Worm (Caenorhabditis elegans): ENCODE measurements around the gene Y81B9A.4.

The Y81B9A.4 gene

DNA sequence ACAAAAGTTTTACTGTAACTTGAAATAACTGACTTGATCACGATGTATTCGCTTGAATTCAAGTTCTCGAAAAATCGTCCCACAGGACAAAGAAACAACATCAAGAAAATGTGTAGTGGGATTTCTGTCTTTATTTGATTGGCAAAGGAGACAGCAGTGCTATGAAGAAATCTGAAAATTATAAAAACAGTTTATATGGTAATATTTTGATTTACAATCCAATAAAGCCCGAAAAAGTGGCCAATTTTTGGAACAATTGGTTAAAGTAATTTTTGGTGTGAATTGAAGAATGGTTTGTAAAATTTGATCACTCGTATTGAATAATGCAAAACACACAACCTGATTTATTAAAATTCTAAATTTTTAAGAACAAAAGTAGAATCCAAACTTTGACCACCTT is at the start of gene Y81B9A.4:
Y81B9A.4 (minus strand) TSS at position 101 of the 400 bp plus-strand sequence.
- no peak for TF ChIP-seq dsc-1 (tag; optimal IDR thresholded peaks at IDR 0.05)
- no peak for TF ChIP-seq hlh-17 (GFP tag; optimal IDR thresholded peaks at IDR 0.05; ENCODE audit: borderline replicate concordance)
- TF ChIP-seq efl-3 (GFP tag; optimal IDR thresholded peaks at IDR 0.05), result no peak
- no peak for TF ChIP-seq blmp-1 (tag; optimal IDR thresholded peaks at IDR 0.05)
- TF ChIP-seq ceh-82 (tag; optimal IDR thresholded peaks at IDR 0.05), result no peak
- no peak for TF ChIP-seq aly-2 (tag; optimal IDR thresholded peaks at IDR 0.05)
- no peak for TF ChIP-seq sup-37 (GFP tag; optimal IDR thresholded peaks at IDR 0.05)
- TF ChIP-seq fkh-8 (tag; optimal IDR thresholded peaks at IDR 0.05), result no peak
- TF ChIP-seq nhr-19 (GFP tag; conservative IDR thresholded peaks at IDR 0.05), result no peak
- TF ChIP-seq grh-1 (GFP tag; IDR thresholded peaks at IDR 0.05), result no peak
- TF ChIP-seq F16B12.6 (tag; optimal IDR thresholded peaks at IDR 0.05), result no peak
- TF ChIP-seq mep-1 (tag; optimal IDR thresholded peaks at IDR 0.05), result no peak

DNA sequence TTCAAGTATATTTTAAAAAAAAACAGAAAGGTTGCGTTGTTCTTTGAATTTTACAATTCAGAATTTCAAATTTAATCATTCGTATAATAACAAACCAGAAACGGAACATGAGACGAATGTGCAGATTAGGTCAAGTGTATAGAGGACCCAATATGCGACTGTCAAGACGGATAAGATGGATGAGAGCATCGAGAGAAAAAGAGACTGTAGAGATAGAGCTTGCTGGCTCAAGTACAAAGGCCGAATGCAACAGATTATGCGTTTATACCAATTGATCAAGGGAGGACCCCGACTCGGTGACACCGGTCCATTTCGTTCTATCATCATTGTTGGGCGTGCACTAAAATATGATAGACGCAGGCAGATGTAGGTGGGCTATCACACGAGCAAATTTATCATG is 49.6 kb upstream of the Y81B9A.4 start:
- TF ChIP-seq Y116A8C.19 (tag; optimal IDR thresholded peaks at IDR 0.05; ENCODE audit: borderline replicate concordance) (no peak), ceh-88 (GFP tag; IDR thresholded peaks at IDR 0.05) (no peak), alr-1 (tag; optimal IDR thresholded peaks at IDR 0.05; ENCODE audit: borderline replicate concordance) (no peak), dsc-1 (tag; optimal IDR thresholded peaks at IDR 0.05) (no peak), mdl-1 (tag; optimal IDR thresholded peaks at IDR 0.05) (no peak), aly-2 (tag; optimal IDR thresholded peaks at IDR 0.05) (no peak), sup-37 (GFP tag; optimal IDR thresholded peaks at IDR 0.05) (no peak), nhr-84 (tag; optimal IDR thresholded peaks at IDR 0.05) (no peak), pax-3 (tag; optimal IDR thresholded peaks at IDR 0.05) (no peak), hlh-4 (tag; optimal IDR thresholded peaks at IDR 0.05) (no peak), fkh-10 (GFP tag; optimal IDR thresholded peaks at IDR 0.05) (no peak), fos-1 (tag; optimal IDR thresholded peaks at IDR 0.05) (no peak), efl-1 (optimal IDR thresholded peaks at IDR 0.05) (no peak), efl-1 (GFP tag; optimal IDR thresholded peaks at IDR 0.05 in 1 of 2) (no peak), lin-35 (GFP tag; optimal IDR thresholded peaks at IDR 0.05) (no peak), snpc-4 (tag; optimal IDR thresholded peaks at IDR 0.05) (no peak), lir-3 (tag; optimal IDR thresholded peaks at IDR 0.05; ENCODE audit: poor library complexity) (no peak), snu-23 (GFP tag; optimal IDR thresholded peaks at IDR 0.05) (no peak), nhr-28 (tag; optimal IDR thresholded peaks at IDR 0.05) (no peak), nhr-20 (tag; optimal IDR thresholded peaks at IDR 0.05) (no peak)

DNA sequence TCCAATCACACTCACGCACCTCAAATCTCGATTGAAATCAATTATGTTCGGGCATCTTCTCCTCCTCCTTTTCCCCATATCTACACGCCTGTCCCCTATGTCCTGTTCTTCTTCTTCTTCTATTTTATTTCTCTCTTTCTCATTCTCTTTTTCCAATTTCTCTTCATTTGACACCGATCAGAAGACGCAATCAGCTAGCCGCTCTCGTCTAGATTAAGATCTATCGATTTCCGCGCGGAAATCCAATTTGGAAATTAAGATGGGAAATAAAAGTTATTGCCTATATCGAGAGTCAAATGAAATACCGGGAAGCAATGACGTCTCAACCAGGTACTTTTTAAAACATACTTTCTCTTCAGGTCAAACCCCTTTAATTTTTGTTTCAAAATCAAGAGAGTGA is 47.7 kb upstream of the Y81B9A.4 start:
- peak; percentile 37 for TF ChIP-seq rnt-1 (tag; optimal IDR thresholded peaks at IDR 0.05)
- no peak for TF ChIP-seq nhr-84 (tag; optimal IDR thresholded peaks at IDR 0.05)
- TF ChIP-seq C04F5.9 (tag; optimal IDR thresholded peaks at IDR 0.05), result no peak
- TF ChIP-seq dsc-1 (tag; optimal IDR thresholded peaks at IDR 0.05), result no peak
- TF ChIP-seq nhr-90 (tag; optimal IDR thresholded peaks at IDR 0.05; ENCODE audit: poor library complexity), result peak; percentile 2
- TF ChIP-seq nhr-237 (tag; optimal IDR thresholded peaks at IDR 0.05), result no peak
- no peak for TF ChIP-seq ceh-88 (GFP tag; IDR thresholded peaks at IDR 0.05)
- TF ChIP-seq lin-14 (GFP tag; optimal IDR thresholded peaks at IDR 0.05), result peak; percentile 84
- peak; percentile 81 for TF ChIP-seq blmp-1 (tag; optimal IDR thresholded peaks at IDR 0.05)
- no peak for TF ChIP-seq pag-3 (tag; optimal IDR thresholded peaks at IDR 0.05; ENCODE audit: borderline replicate concordance, insufficient read depth)
- TF ChIP-seq snu-23 (GFP tag; optimal IDR thresholded peaks at IDR 0.05), result peak; percentile 35
- peak; percentile 85 for TF ChIP-seq nhr-85 (tag)
- no peak for TF ChIP-seq efl-1 (optimal IDR thresholded peaks at IDR 0.05)
- TF ChIP-seq efl-1 (GFP tag; optimal IDR thresholded peaks at IDR 0.05 in 1 of 2), result no peak
- TF ChIP-seq nhr-20 (tag; optimal IDR thresholded peaks at IDR 0.05), result peak; percentile 26
- TF ChIP-seq mab-9 (GFP tag; IDR thresholded peaks at IDR 0.05), result no peak
- TF ChIP-seq elt-2 (tag; optimal IDR thresholded peaks at IDR 0.05), result no peak
- no peak for TF ChIP-seq nhr-12 (tag; optimal IDR thresholded peaks at IDR 0.05)
- TF ChIP-seq grh-1 (GFP tag; IDR thresholded peaks at IDR 0.05), result no peak
- TF ChIP-seq lin-39 (tag; optimal IDR thresholded peaks at IDR 0.05), result no peak
- TF ChIP-seq nhr-71 (tag; optimal IDR thresholded peaks at IDR 0.05), result peak; percentile 23
- peak in 1 of 6 experiments; percentile 23 for TF ChIP-seq elt-3 (tag; optimal IDR thresholded peaks at IDR 0.05)
- TF ChIP-seq tbx-2 (tag; optimal IDR thresholded peaks at IDR 0.05), result no peak
